Worm (Caenorhabditis elegans) whole organism, midembryonic: ENCODE data around the gene psr-1.

ENCODE experiments used
- T22C8.4 ChIP-seq: fragments of 200-800 bp; sonication (Bioruptor generic); IDR thresholded peaks from 2 replicates; pipeline ENCODE4 v1.3.6; 2022; ENCODE audit warnings: missing genetic modification characterization, missing compliant biosample characterization
- cog-1 ChIP-seq: sonication (generic microtip); optimal IDR thresholded peaks from 2 replicates; lab custom pipeline; 2016; ENCODE audit warnings: missing genetic modification characterization, missing compliant biosample characterization
- flt-1 ChIP-seq: fragments of 200-800 bp; sonication (Bioruptor generic); IDR thresholded peaks from 2 replicates; pipeline ENCODE4 v1.3.6; 2022; ENCODE audit warnings: missing genetic modification characterization, missing compliant biosample characterization
- klf-2 ChIP-seq: fragments of 200-800 bp; sonication (Bioruptor generic); conservative IDR thresholded peaks from 2 replicates; pipeline ENCODE4 v1.3.6; 2022; ENCODE audit warnings: missing genetic modification reagents, missing genetic modification characterization, missing compliant biosample characterization
- med-1 ChIP-seq: sonication (generic microtip); optimal IDR thresholded peaks from 2 replicates; lab custom pipeline; 2017; ENCODE audit warnings: missing genetic modification characterization, mild to moderate bottlenecking, missing compliant biosample characterization, antibody characterized with exemption, missing genetic modification reagents; ENCODE audit not compliant: insufficient read depth
- ref-1 ChIP-seq: fragments of 200-800 bp; sonication (Bioruptor generic); conservative IDR thresholded peaks from 2 replicates; pipeline ENCODE4 v1.3.6; 2022; ENCODE audit warnings: missing genetic modification reagents, missing genetic modification characterization, missing compliant biosample characterization
- tab-1 ChIP-seq: fragments of 200-800 bp; sonication (Bioruptor generic); IDR thresholded peaks from 2 replicates; pipeline ENCODE4 v1.3.6; 2022; ENCODE audit warnings: missing genetic modification characterization, missing compliant biosample characterization
- ztf-23 ChIP-seq: fragments of 200-800 bp; sonication (Bioruptor generic); IDR thresholded peaks from 2 replicates; pipeline ENCODE4 v1.3.6; 2022; ENCODE audit warnings: missing genetic modification reagents, missing genetic modification characterization, missing compliant biosample characterization
- ztf-29 ChIP-seq: fragments of 200-800 bp; sonication (Bioruptor generic); IDR thresholded peaks from 2 replicates; pipeline ENCODE4 v1.3.6; 2022; ENCODE audit warnings: missing genetic modification reagents, missing genetic modification characterization, missing compliant biosample characterization

Gene psr-1

ce11 chrIV:4639352-4639751 lies 13.7 kb upstream of the psr-1 start:
- no peak for TF ChIP-seq ztf-29 (GFP tag; lab: Robert Waterston, UW)
- TF ChIP-seq cog-1 (tag; lab: Kevin White, UChicago): no peak
- no peak for TF ChIP-seq tab-1 (GFP tag; lab: Robert Waterston, UW)
- no peak for TF ChIP-seq med-1 (GFP tag; lab: Kevin White, UChicago)
- TF ChIP-seq flt-1: no peak

- TF ChIP-seq T22C8.4 (GFP tag; lab: Robert Waterston, UW): no peak
Observed at ce11 chrIV:4640941-4641340, 12.1 kb upstream of the psr-1 start.

ce11 chrIV:4643577-4643976 lies 9.5 kb upstream of the psr-1 start:
- TF ChIP-seq med-1 (GFP tag; lab: Kevin White, UChicago) (no peak), ref-1 (GFP tag; lab: Robert Waterston, UW) (0 out of 2 replicates have a peak, but pooled peaks have one; percentile 27), ztf-29 (GFP tag; lab: Robert Waterston, UW) (peak; percentile 68; the same call in 1 of the 2 replicates)

ce11 chrIV:4645243-4645642 lies 7.8 kb upstream of the psr-1 start:
- no peak for TF ChIP-seq klf-2 (GFP tag; lab: Robert Waterston, UW)
- no peak for TF ChIP-seq ref-1 (GFP tag; lab: Robert Waterston, UW)

- no peak for TF ChIP-seq ztf-29 (GFP tag; lab: Robert Waterston, UW)
- no peak for TF ChIP-seq T22C8.4 (GFP tag; lab: Robert Waterston, UW)
- no peak for TF ChIP-seq klf-2 (GFP tag; lab: Robert Waterston, UW)
- no peak for TF ChIP-seq ref-1 (GFP tag; lab: Robert Waterston, UW)
- no peak for TF ChIP-seq flt-1
- TF ChIP-seq cog-1 (tag; lab: Kevin White, UChicago): no peak
- no peak for TF ChIP-seq med-1 (GFP tag; lab: Kevin White, UChicago)
- TF ChIP-seq tab-1 (GFP tag; lab: Robert Waterston, UW): no peak
- no peak for TF ChIP-seq ztf-23
Observed at ce11 chrIV:4647385-4647784, 5.7 kb upstream of the psr-1 start, which contains the start of gene F29B9.8. Gene F29B9.8 (plus strand): TSS chrIV:4647685.

- TF ChIP-seq klf-2 (GFP tag; lab: Robert Waterston, UW): no peak
- TF ChIP-seq ztf-29 (GFP tag; lab: Robert Waterston, UW): no peak
- no peak for TF ChIP-seq ztf-23
- no peak for TF ChIP-seq med-1 (GFP tag; lab: Kevin White, UChicago)
- no peak for TF ChIP-seq ref-1 (GFP tag; lab: Robert Waterston, UW)
- TF ChIP-seq tab-1 (GFP tag; lab: Robert Waterston, UW): no peak
- no peak for TF ChIP-seq cog-1 (tag; lab: Kevin White, UChicago)
- TF ChIP-seq T22C8.4 (GFP tag; lab: Robert Waterston, UW): no peak
- no peak for TF ChIP-seq flt-1
Observed at ce11 chrIV:4649460-4649859, 3.6 kb upstream of the psr-1 start, which contains the start of gene F29B9.7. Gene F29B9.7 (plus strand): TSS chrIV:4649760.

ce11 chrIV:4650624-4651094 lies 2.4 kb upstream of the psr-1 start, which contains the start of gene ubc-9:
Gene ubc-9 (plus strand): TSS chrIV:4651044.
- TF ChIP-seq tab-1 (GFP tag; lab: Robert Waterston, UW): 0 out of 2 replicates have a peak, but pooled peaks have one; percentile 55
- 0 out of 2 replicates have a peak, but pooled peaks have one; percentile 45 for TF ChIP-seq ztf-23
- peak; percentile 99 for TF ChIP-seq T22C8.4 (GFP tag; lab: Robert Waterston, UW)
- no peak for TF ChIP-seq ztf-29 (GFP tag; lab: Robert Waterston, UW)
- TF ChIP-seq flt-1: peak; percentile 58; the same call in 1 of the 2 replicates
- TF ChIP-seq klf-2 (GFP tag; lab: Robert Waterston, UW): no peak
- no peak for TF ChIP-seq ref-1 (GFP tag; lab: Robert Waterston, UW)
- TF ChIP-seq med-1 (GFP tag; lab: Kevin White, UChicago): no peak
- no peak for TF ChIP-seq cog-1 (tag; lab: Kevin White, UChicago)

- TF ChIP-seq ztf-29 (GFP tag; lab: Robert Waterston, UW) (no peak), med-1 (GFP tag; lab: Kevin White, UChicago) (no peak)
Observed at ce11 chrIV:4652365-4652844, 657 bp upstream of the psr-1 start, which contains the start of gene F29B9.5. Gene F29B9.5 (plus strand): TSS chrIV:4652415.

- TF ChIP-seq med-1 (GFP tag; lab: Kevin White, UChicago): no peak
- no peak for TF ChIP-seq flt-1
- no peak for TF ChIP-seq T22C8.4 (GFP tag; lab: Robert Waterston, UW)
- no peak for TF ChIP-seq ztf-29 (GFP tag; lab: Robert Waterston, UW)
Observed at ce11 chrIV:4653708-4654107, 646 bp downstream of the psr-1 start.

- TF ChIP-seq ref-1 (GFP tag; lab: Robert Waterston, UW) (no peak), flt-1 (no peak), klf-2 (GFP tag; lab: Robert Waterston, UW) (no peak)
Observed at ce11 chrIV:4655979-4656378, 2.9 kb downstream of the psr-1 start.

- TF ChIP-seq klf-2 (GFP tag; lab: Robert Waterston, UW): no peak
- no peak for TF ChIP-seq med-1 (GFP tag; lab: Kevin White, UChicago)
- no peak for TF ChIP-seq ztf-29 (GFP tag; lab: Robert Waterston, UW)
- no peak for TF ChIP-seq T22C8.4 (GFP tag; lab: Robert Waterston, UW)
- no peak for TF ChIP-seq ref-1 (GFP tag; lab: Robert Waterston, UW)
- TF ChIP-seq cog-1 (tag; lab: Kevin White, UChicago): no peak
- TF ChIP-seq ztf-23: no peak
- no peak for TF ChIP-seq tab-1 (GFP tag; lab: Robert Waterston, UW)
- TF ChIP-seq flt-1: no peak
Observed at ce11 chrIV:4656380-4656779, 3.3 kb downstream of the psr-1 start.
